Worm (Caenorhabditis elegans) whole organism, L4 larva: Measurements from ENCODE around the gene metl-1.

ENCODE experiments used
- ZK337.2 ChIP-seq: fragments of 200-800 bp; sonication (Bioruptor generic); IDR thresholded peaks from 2 replicates; pipeline ENCODE4 v1.3.6; 2022; ENCODE audit warnings: missing genetic modification reagents, missing genetic modification characterization, missing compliant biosample characterization
- ama-1 ChIP-seq: fragments of 150-350 bp; optimal IDR thresholded peaks from 2 replicates; lab custom pipeline; 2014; ENCODE audit warnings: inconsistent platforms, mixed read lengths
- ces-1 ChIP-seq: fragments of 150-350 bp; sonication (generic microtip); optimal IDR thresholded peaks from 4 replicates; lab custom pipeline; 2014; ENCODE audit warnings: missing biosample characterization, missing genetic modification reagents, missing genetic modification characterization
- egl-27 ChIP-seq: sonication (generic microtip); optimal IDR thresholded peaks from 3 replicates; lab custom pipeline; 2017; ENCODE audit warnings: missing biosample characterization, missing genetic modification reagents, missing genetic modification characterization
- lin-15B ChIP-seq: fragments of 150-350 bp; sonication (generic microtip); optimal IDR thresholded peaks from 3 replicates; lab custom pipeline; 2014; ENCODE audit warnings: missing biosample characterization, missing genetic modification characterization
- lin-38 ChIP-seq: fragments of 200-800 bp; sonication (Bioruptor generic); IDR thresholded peaks from 2 replicates; pipeline ENCODE4 v1.3.6; 2022; ENCODE audit warnings: missing genetic modification reagents, missing genetic modification characterization, missing compliant biosample characterization
- mxl-3 ChIP-seq: fragments of 200-800 bp; sonication (Bioruptor generic); optimal IDR thresholded peaks from 2 replicates; lab custom pipeline; 2018; ENCODE audit warnings: mild to moderate bottlenecking, missing genetic modification characterization, missing compliant biosample characterization
- nhr-11 ChIP-seq: fragments of 150-350 bp; optimal IDR thresholded peaks from 2 replicates; lab custom pipeline; 2014; ENCODE audit warnings: missing biosample characterization, missing genetic modification characterization
- sdz-12 ChIP-seq: fragments of 200-800 bp; sonication (Bioruptor generic); optimal IDR thresholded peaks from 2 replicates; lab custom pipeline; 2018; ENCODE audit warnings: mild to moderate bottlenecking, missing genetic modification characterization, missing compliant biosample characterization
- spr-3 ChIP-seq: fragments of 200-800 bp; sonication (Bioruptor generic); optimal IDR thresholded peaks from 2 replicates; lab custom pipeline; 2018; ENCODE audit warnings: mild to moderate bottlenecking, missing genetic modification characterization, missing compliant biosample characterization

ce11 chrII:11455715-11456114 is 17.7 kb downstream of the metl-1 start:
- TF ChIP-seq nhr-11 (tag; lab: Kevin White, UChicago) (no peak), sdz-12 (GFP tag; lab: Kevin White, UChicago) (no peak), ZK337.2 (GFP tag; lab: Robert Waterston, UW) (no peak), lin-15B (tag; lab: Kevin White, UChicago) (no peak), lin-38 (peak; percentile 30), ces-1 (GFP tag; lab: Kevin White, UChicago) (no peak), ama-1 (lab: Kevin White, UChicago) (no peak), egl-27 (tag; lab: Kevin White, UChicago) (no peak), mxl-3 (GFP tag; lab: Kevin White, UChicago) (no peak), spr-3 (GFP tag; lab: Kevin White, UChicago) (no peak)
